Fruit fly (Drosophila melanogaster): ENCODE data around the gene dec.

The dec gene

dm6 chrX:7911983-7912630 lies 39.1 kb upstream of the dec start, which contains the start of gene snz (continued):
- TF ChIP-seq CG6276 (GFP tag; optimal IDR thresholded peaks at IDR 0.05), result no peak
- TF ChIP-seq vri (GFP tag; optimal IDR thresholded peaks at IDR 0.05), result peak; percentile 0
- no peak for TF ChIP-seq CG10631 (GFP tag; optimal IDR thresholded peaks at IDR 0.05)
- TF ChIP-seq Sox14 (GFP tag; optimal IDR thresholded peaks at IDR 0.05), result no peak
- TF ChIP-seq Lpt (GFP tag; optimal IDR thresholded peaks at IDR 0.05), result no peak
- TF ChIP-seq ss (GFP tag; optimal IDR thresholded peaks at IDR 0.05), result peak in 1 of 2 experiments; percentile 17
- no peak for TF ChIP-seq Eip75B (GFP tag; optimal IDR thresholded peaks at IDR 0.05)
- peak; percentile 28 for TF ChIP-seq achi (GFP tag; optimal IDR thresholded peaks at IDR 0.05)
- TF ChIP-seq CG15336 (GFP tag; IDR thresholded peaks at IDR 0.05), result no peak
- no peak for TF ChIP-seq Ets21C (GFP tag; optimal IDR thresholded peaks at IDR 0.05)
- no peak for TF ChIP-seq salr (GFP tag; optimal IDR thresholded peaks at IDR 0.05)
- no peak for TF ChIP-seq Eip93F (GFP tag; optimal IDR thresholded peaks at IDR 0.05)
- TF ChIP-seq CG8632 (GFP tag; optimal IDR thresholded peaks at IDR 0.05), result no peak
- TF ChIP-seq Smox (GFP tag; optimal IDR thresholded peaks at IDR 0.05), result no peak
- TF ChIP-seq CG3919 (GFP tag; optimal IDR thresholded peaks at IDR 0.05), result no peak
- no peak for TF ChIP-seq Blimp-1 (GFP tag; optimal IDR thresholded peaks at IDR 0.05)
- TF ChIP-seq CG16779 (tag; optimal IDR thresholded peaks at IDR 0.05), result no peak

- TF ChIP-seq Sox15 (GFP tag; optimal IDR thresholded peaks at IDR 0.05) (no peak), Eip78C (GFP tag) (peak; percentile 23), CG9139 (GFP tag; optimal IDR thresholded peaks at IDR 0.05) (no peak), svp (GFP tag) (no peak), eg (GFP tag; IDR thresholded peaks at IDR 0.05) (no peak)
These were observed 36.5 kb upstream of the dec start for dm6 chrX:7909482-7909881.

- TF ChIP-seq spab (GFP tag; optimal IDR thresholded peaks at IDR 0.05), result no peak
- TF ChIP-seq vri (GFP tag; optimal IDR thresholded peaks at IDR 0.05), result peak; percentile 88
These were observed 36.0 kb upstream of the dec start for dm6 chrX:7909069-7909389.

- TF ChIP-seq fkh (GFP tag; optimal IDR thresholded peaks at IDR 0.05), result peak; percentile 66
- peak; percentile 60 to 83 for TF ChIP-seq ss (GFP tag; optimal IDR thresholded peaks at IDR 0.05)
- TF ChIP-seq Hr4 (GFP tag; optimal IDR thresholded peaks at IDR 0.05), result peak; percentile 81
- peak; percentile 75 for TF ChIP-seq dsx (GFP tag; optimal IDR thresholded peaks at IDR 0.05; ENCODE audit: poor library complexity, severe bottlenecking)
- TF ChIP-seq topi (GFP tag; optimal IDR thresholded peaks at IDR 0.05), result peak; percentile 83
- TF ChIP-seq esn (GFP tag; optimal IDR thresholded peaks at IDR 0.05), result peak; percentile 77
- TF ChIP-seq CG8119 (GFP tag; IDR thresholded peaks at IDR 0.05), result peak; percentile 85
- peak; percentile 76 for TF ChIP-seq CG10631 (GFP tag; optimal IDR thresholded peaks at IDR 0.05)
- TF ChIP-seq CG3919 (GFP tag; optimal IDR thresholded peaks at IDR 0.05), result peak; percentile 78
- TF ChIP-seq OdsH (GFP tag; optimal IDR thresholded peaks at IDR 0.05), result peak; percentile 80
- peak; percentile 84 for TF ChIP-seq Eip75B (GFP tag; optimal IDR thresholded peaks at IDR 0.05)
- peak; percentile 85 for TF ChIP-seq CG15336 (GFP tag; IDR thresholded peaks at IDR 0.05)
- TF ChIP-seq fd59A (GFP tag; optimal IDR thresholded peaks at IDR 0.05), result peak; percentile 65
- TF ChIP-seq CG34406 (GFP tag; optimal IDR thresholded peaks at IDR 0.05), result peak; percentile 73
- peak; percentile 84 for TF ChIP-seq CG32006 (GFP tag; optimal IDR thresholded peaks at IDR 0.05)
- peak; percentile 21 for TF ChIP-seq fd85E (GFP tag; optimal IDR thresholded peaks at IDR 0.05)
- TF ChIP-seq CG11902 (GFP tag; optimal IDR thresholded peaks at IDR 0.05), result peak; percentile 37
- peak; percentile 44 for TF ChIP-seq Blimp-1 (GFP tag; optimal IDR thresholded peaks at IDR 0.05)
- TF ChIP-seq net (GFP tag; optimal IDR thresholded peaks at IDR 0.05), result peak; percentile 74
- no peak for TF ChIP-seq Smox (GFP tag; optimal IDR thresholded peaks at IDR 0.05)
- TF ChIP-seq Met (GFP tag; optimal IDR thresholded peaks at IDR 0.05), result peak; percentile 88
- TF ChIP-seq Sox15 (GFP tag; optimal IDR thresholded peaks at IDR 0.05), result peak; percentile 46
- TF ChIP-seq CG6792 (GFP tag; optimal IDR thresholded peaks at IDR 0.05), result peak; percentile 70
- peak; percentile 76 for TF ChIP-seq dac (GFP tag; optimal IDR thresholded peaks at IDR 0.05)
- peak; percentile 84 for TF ChIP-seq CG31627 (GFP tag; optimal IDR thresholded peaks at IDR 0.05)
- TF ChIP-seq vri (GFP tag; optimal IDR thresholded peaks at IDR 0.05), result peak; percentile 99
- TF ChIP-seq Hr39 (GFP tag; optimal IDR thresholded peaks at IDR 0.05), result peak; percentile 79
- peak; percentile 81 for TF ChIP-seq Gug (GFP tag; IDR thresholded peaks at IDR 0.05)
- TF ChIP-seq CG11294 (GFP tag; IDR thresholded peaks at IDR 0.05), result peak; percentile 75
- TF ChIP-seq Eip78C (GFP tag), result peak; percentile 96
- TF ChIP-seq svp (GFP tag), result peak; percentile 90
- peak; percentile 88 for TF ChIP-seq eg (GFP tag; IDR thresholded peaks at IDR 0.05)
These were observed 35.4 kb upstream of the dec start, which contains the start of the genes dpr14 and spidey for dm6 chrX:7908239-7909068. dpr14 (minus strand) TSS chrX:7908286. spidey (plus strand) TSS chrX:7908931.

Data from whole organism, prepupa.